Fruit fly (Drosophila melanogaster): ENCODE measurements around the gene CG12991.

CG12991 gene

DNA sequence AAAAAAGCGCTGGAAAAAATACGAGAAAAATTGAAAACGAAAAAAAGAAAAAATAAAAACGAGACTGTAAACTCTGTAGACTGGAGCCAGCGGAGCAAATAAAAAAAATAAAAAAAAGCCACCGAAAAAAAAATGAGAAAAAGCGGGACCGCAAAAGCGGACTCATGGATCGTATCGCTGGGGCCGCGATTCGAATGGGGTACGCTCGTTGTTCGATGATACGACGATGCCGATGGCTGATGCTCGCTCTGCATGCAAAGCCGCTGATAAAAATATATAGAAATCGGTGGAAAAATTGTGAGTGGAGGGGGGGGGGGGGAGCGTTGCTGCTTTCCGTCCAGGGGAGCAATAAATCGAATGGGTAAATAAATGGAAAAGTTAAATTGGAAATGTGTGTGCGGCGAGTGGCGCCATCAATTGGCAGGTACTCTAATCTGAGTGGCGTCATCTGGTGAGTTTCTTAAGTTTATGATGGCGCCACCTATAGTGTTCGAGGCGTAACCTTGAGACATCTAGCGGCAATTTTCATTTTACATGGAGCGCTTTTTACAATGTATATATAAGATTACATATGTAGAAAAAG is 48.0 kb upstream of the CG12991 start (continued):
- peak; percentile 86 for TF ChIP-seq sens (GFP tag)
- no peak for TF ChIP-seq Vsx1 (GFP tag; optimal IDR thresholded peaks at IDR 0.05)
- TF ChIP-seq CG9727 (GFP tag; optimal IDR thresholded peaks at IDR 0.05), result peak; percentile 40
- no peak for TF ChIP-seq CG11398 (GFP tag; optimal IDR thresholded peaks at IDR 0.05)
- peak; percentile 85 for TF ChIP-seq CG5953 (GFP tag; IDR thresholded peaks at IDR 0.05)
- TF ChIP-seq CG12219 (GFP tag; optimal IDR thresholded peaks at IDR 0.05), result peak; percentile 51
- no peak for TF ChIP-seq CG17385 (GFP tag; optimal IDR thresholded peaks at IDR 0.05)
- peak; percentile 88 for TF ChIP-seq dysf (GFP tag; IDR thresholded peaks at IDR 0.05)
- no peak for TF ChIP-seq CG34376 (GFP tag; optimal IDR thresholded peaks at IDR 0.05)
- TF ChIP-seq pan (optimal IDR thresholded peaks at IDR 0.05), result no peak
- TF ChIP-seq pan (GFP tag; optimal IDR thresholded peaks at IDR 0.05 in 1 of 2, IDR thresholded peaks at IDR 0.05 in 1 of 2), result peak in 1 of 2 experiments; percentile 81
- peak; percentile 65 for TF ChIP-seq CG17829 (tag; optimal IDR thresholded peaks at IDR 0.05)
- TF ChIP-seq CG2678 (tag; optimal IDR thresholded peaks at IDR 0.05), result peak; percentile 34
- TF ChIP-seq pfk (GFP tag; optimal IDR thresholded peaks at IDR 0.05), result no peak
- peak; percentile 63; the same call in 1 of the 2 replicates for TF ChIP-seq CG8765 (GFP tag; IDR thresholded peaks at IDR 0.05)
- TF ChIP-seq org-1 (GFP tag; optimal IDR thresholded peaks at IDR 0.05), result peak; percentile 29
- TF ChIP-seq Opbp (GFP tag; IDR thresholded peaks at IDR 0.05; ENCODE audit: partially characterized antibody), result peak; percentile 56; the same call in 1 of the 3 replicates
- TF ChIP-seq CG14965 (GFP tag; optimal IDR thresholded peaks at IDR 0.05; ENCODE audit: borderline replicate concordance), result no peak
- TF ChIP-seq wdn (GFP tag; IDR thresholded peaks at IDR 0.05), result no peak
- peak; percentile 8 for TF ChIP-seq Blimp-1 (GFP tag; optimal IDR thresholded peaks at IDR 0.05)
- TF ChIP-seq CG12155 (GFP tag; optimal IDR thresholded peaks at IDR 0.05), result peak; percentile 46
- peak; percentile 100 for TF ChIP-seq nom (GFP tag; optimal IDR thresholded peaks at IDR 0.05)
- 0 out of 2 replicates have a peak, but pooled peaks have one; percentile 11 for TF ChIP-seq unc-4 (GFP tag; IDR thresholded peaks at IDR 0.05; ENCODE audit: partially characterized antibody)
- peak; percentile 70 for TF ChIP-seq bcd (GFP tag; optimal IDR thresholded peaks at IDR 0.05)
- TF ChIP-seq PHDP (tag; optimal IDR thresholded peaks at IDR 0.05), result no peak
- peak; percentile 3 for TF ChIP-seq CG1233 (GFP tag; optimal IDR thresholded peaks at IDR 0.05)
- peak; percentile 50 for TF ChIP-seq unpg (GFP tag; optimal IDR thresholded peaks at IDR 0.05)
- peak; percentile 78 for TF ChIP-seq CG11085 (GFP tag; IDR thresholded peaks at IDR 0.05)
- no peak for TF ChIP-seq en (GFP tag; optimal IDR thresholded peaks at IDR 0.05)
- no peak for TF ChIP-seq Hr39 (optimal IDR thresholded peaks at IDR 0.05)
- no peak for TF ChIP-seq Doc2 (GFP tag; IDR thresholded peaks at IDR 0.05)
- no peak for TF ChIP-seq nerfin-2 (GFP tag; IDR thresholded peaks at IDR 0.05; ENCODE audit: partially characterized antibody)
- TF ChIP-seq dan (GFP tag; IDR thresholded peaks at IDR 0.05), result 0 out of 2 replicates have a peak, but pooled peaks have one; percentile 33
- no peak for TF ChIP-seq salm (tag; optimal IDR thresholded peaks at IDR 0.05)
- TF ChIP-seq tx (GFP tag; optimal IDR thresholded peaks at IDR 0.05), result no peak
- peak; percentile 58 for TF ChIP-seq NfI (GFP tag; optimal IDR thresholded peaks at IDR 0.05)
- TF ChIP-seq tap (tag; optimal IDR thresholded peaks at IDR 0.05), result no peak
- TF ChIP-seq pita (GFP tag; optimal IDR thresholded peaks at IDR 0.05), result peak; percentile 38
- no peak for TF ChIP-seq Bteb2 (GFP tag; optimal IDR thresholded peaks at IDR 0.05)
- TF ChIP-seq Drgx (GFP tag; IDR thresholded peaks at IDR 0.05), result peak; percentile 97
- TF ChIP-seq CG17802 (tag; optimal IDR thresholded peaks at IDR 0.05), result peak; percentile 30
- TF ChIP-seq Spps (tag; optimal IDR thresholded peaks at IDR 0.05), result no peak
- TF ChIP-seq CG2199 (GFP tag; IDR thresholded peaks at IDR 0.05), result peak; percentile 93
- TF ChIP-seq CG15696 (tag; optimal IDR thresholded peaks at IDR 0.05), result peak; percentile 79
- peak; percentile 87 for TF ChIP-seq CG9932 (GFP tag; IDR thresholded peaks at IDR 0.05)
- peak; percentile 34 for TF ChIP-seq Abd-B (GFP tag; optimal IDR thresholded peaks at IDR 0.05)
- peak; percentile 26 for TF ChIP-seq CHES-1-like (GFP tag; optimal IDR thresholded peaks at IDR 0.05)
- no peak for TF ChIP-seq TFAM (GFP tag; optimal IDR thresholded peaks at IDR 0.05)
- TF ChIP-seq CG15269 (tag; optimal IDR thresholded peaks at IDR 0.05), result peak; percentile 43
- peak; percentile 56 for TF ChIP-seq lab (GFP tag; optimal IDR thresholded peaks at IDR 0.05)

All from whole organism, embryonic.